Fruit fly (Drosophila melanogaster): ENCODE results near the gene CG7706.

DNA sequence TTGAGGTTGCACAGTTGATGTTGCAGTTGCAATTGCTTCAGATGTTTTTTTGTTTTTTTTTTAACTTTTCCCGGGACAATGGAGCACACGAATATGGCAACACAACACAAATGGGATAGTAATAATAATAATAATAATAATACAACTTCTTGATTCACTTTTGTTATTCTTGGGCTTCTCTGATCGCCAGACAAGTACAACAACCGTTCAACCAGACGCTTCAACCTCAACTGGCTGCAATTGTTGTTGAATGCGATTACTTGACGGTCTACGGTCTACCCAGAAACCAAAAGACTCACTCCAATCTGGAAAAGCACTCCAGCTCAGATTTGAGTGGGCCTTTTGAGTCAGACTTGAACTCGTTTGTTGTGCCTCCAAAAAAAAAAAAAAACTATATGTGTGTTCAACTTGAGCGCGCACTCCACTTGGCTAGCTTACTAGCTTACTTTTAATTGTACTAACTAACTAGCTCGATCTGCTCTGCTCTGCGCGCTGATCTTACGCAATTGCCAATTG is 36.3 kb upstream of the CG7706 start, which contains the start of gene CG14301:
- TF ChIP-seq CG11902 (GFP tag; optimal IDR thresholded peaks at IDR 0.05) (no peak), CG9139 (GFP tag; optimal IDR thresholded peaks at IDR 0.05) (no peak), OdsH (GFP tag; optimal IDR thresholded peaks at IDR 0.05) (no peak), svp (GFP tag) (no peak)
